Worm (Caenorhabditis elegans) whole organism, late embryonic: ENCODE measurements around the gene oatr-1.
A peak's percentile ranks its signal among the peaks of the same experiment; 100 is the strongest.

ENCODE experiments used
- C08G9.2 ChIP-seq: sonication (generic microtip); optimal IDR thresholded peaks from 2 replicates; lab custom pipeline; 2016; ENCODE audit warnings: mild to moderate bottlenecking, missing genetic modification characterization, moderate library complexity, missing compliant biosample characterization
- C38D4.7 ChIP-seq: fragments of 200-800 bp; sonication (Bioruptor generic); optimal IDR thresholded peaks from 2 replicates; lab custom pipeline; 2018; ENCODE audit warnings: mild to moderate bottlenecking, missing genetic modification characterization, moderate library complexity, missing compliant biosample characterization
- K09A11.1 ChIP-seq: sonication (generic microtip); optimal IDR thresholded peaks from 2 replicates; lab custom pipeline; 2017; ENCODE audit warnings: antibody characterized with exemption, mild to moderate bottlenecking, missing genetic modification characterization, missing compliant biosample characterization; ENCODE audit not compliant: insufficient read depth
- T23F11.4 ChIP-seq: fragments of 200-800 bp; sonication (Bioruptor generic); optimal IDR thresholded peaks from 2 replicates; lab custom pipeline; 2018; ENCODE audit warnings: mild to moderate bottlenecking, missing genetic modification characterization, missing compliant biosample characterization
- Y22D7AL.16 ChIP-seq: sonication (generic microtip); optimal IDR thresholded peaks from 2 replicates; lab custom pipeline; 2016; ENCODE audit warnings: missing genetic modification characterization, missing compliant biosample characterization
- ahr-1 ChIP-seq: sonication (generic microtip); optimal IDR thresholded peaks from 2 replicates; lab custom pipeline; 2016; ENCODE audit warnings: missing genetic modification characterization, missing compliant biosample characterization
- ceh-14 ChIP-seq: sonication (generic microtip); optimal IDR thresholded peaks from 2 replicates; lab custom pipeline; 2016; ENCODE audit warnings: missing genotype, missing genetic modification characterization, missing compliant biosample characterization
- ceh-31 ChIP-seq: sonication (generic microtip); optimal IDR thresholded peaks from 2 replicates; lab custom pipeline; 2016; ENCODE audit warnings: missing genetic modification characterization, missing compliant biosample characterization
- ceh-48 ChIP-seq: sonication (generic microtip); optimal IDR thresholded peaks from 2 replicates; lab custom pipeline; 2016; ENCODE audit warnings: missing genetic modification characterization, inconsistent platforms, missing compliant biosample characterization
- che-1 ChIP-seq: sonication (generic microtip); optimal IDR thresholded peaks from 2 replicates; lab custom pipeline; 2016; ENCODE audit warnings: mild to moderate bottlenecking, missing genetic modification characterization, missing compliant biosample characterization
- dve-1 ChIP-seq: sonication (generic microtip); optimal IDR thresholded peaks from 2 replicates; lab custom pipeline; 2017; ENCODE audit warnings: antibody characterized with exemption, mild to moderate bottlenecking, missing genetic modification characterization, missing compliant biosample characterization
- elt-2 ChIP-seq: sonication (generic microtip); optimal IDR thresholded peaks from 2 replicates; lab custom pipeline; 2016; ENCODE audit warnings: missing genetic modification reagents, missing genetic modification characterization, missing compliant biosample characterization
- ets-4 ChIP-seq: sonication (generic microtip); optimal IDR thresholded peaks from 2 replicates; lab custom pipeline; 2016; ENCODE audit warnings: missing genetic modification characterization, missing compliant biosample characterization
- eyg-1 ChIP-seq: sonication (generic microtip); optimal IDR thresholded peaks from 2 replicates; lab custom pipeline; 2016; ENCODE audit warnings: missing genotype, missing genetic modification characterization, missing compliant biosample characterization
- fax-1 ChIP-seq: sonication (generic microtip); optimal IDR thresholded peaks from 2 replicates; lab custom pipeline; 2016; ENCODE audit warnings: missing genotype, missing genetic modification characterization, missing compliant biosample characterization
- fkh-10 ChIP-seq: fragments of 150-350 bp; optimal IDR thresholded peaks from 2 replicates; lab custom pipeline; 2014; ENCODE audit warnings: missing biosample characterization, missing genetic modification reagents, missing genetic modification characterization
- fkh-6 ChIP-seq: sonication (generic microtip); optimal IDR thresholded peaks from 2 replicates; lab custom pipeline; 2016; ENCODE audit warnings: missing genetic modification characterization, missing compliant biosample characterization
- gmeb-2 ChIP-seq: sonication (generic microtip); optimal IDR thresholded peaks from 2 replicates; lab custom pipeline; 2016; ENCODE audit warnings: missing genetic modification characterization, inconsistent platforms, missing compliant biosample characterization
- hlh-13 ChIP-seq: fragments of 200-800 bp; sonication (Bioruptor generic); optimal IDR thresholded peaks from 2 replicates; lab custom pipeline; 2018; ENCODE audit warnings: mild to moderate bottlenecking, missing genetic modification characterization, missing compliant biosample characterization
- hlh-6 ChIP-seq: sonication (generic microtip); optimal IDR thresholded peaks from 2 replicates; lab custom pipeline; 2016; ENCODE audit warnings: missing genotype, missing genetic modification characterization, missing compliant biosample characterization
- mec-3 ChIP-seq: sonication (generic microtip); optimal IDR thresholded peaks from 2 replicates; lab custom pipeline; 2016; ENCODE audit warnings: borderline replicate concordance, missing genetic modification characterization, missing compliant biosample characterization
- nfya-1 ChIP-seq: sonication (generic microtip); optimal IDR thresholded peaks from 2 replicates; lab custom pipeline; 2017; ENCODE audit warnings: missing genetic modification characterization, mild to moderate bottlenecking, missing compliant biosample characterization, antibody characterized with exemption, moderate library complexity
- nhr-11 ChIP-seq: fragments of 150-350 bp; optimal IDR thresholded peaks from 2 replicates; lab custom pipeline; 2014; ENCODE audit warnings: missing biosample characterization, missing genetic modification characterization
- nhr-232 ChIP-seq: sonication (generic microtip); optimal IDR thresholded peaks from 2 replicates; lab custom pipeline; 2016; ENCODE audit warnings: missing genetic modification characterization, missing compliant biosample characterization
- npax-4 ChIP-seq: sonication (generic microtip); optimal IDR thresholded peaks from 2 replicates; lab custom pipeline; 2016; ENCODE audit warnings: missing genetic modification characterization, missing compliant biosample characterization
- pag-3 ChIP-seq: sonication (generic microtip); optimal IDR thresholded peaks from 2 replicates; lab custom pipeline; 2016; ENCODE audit warnings: missing compliant biosample characterization, missing genetic modification characterization, borderline replicate concordance
- pat-9 ChIP-seq: fragments of 200-800 bp; sonication (Bioruptor generic); optimal IDR thresholded peaks from 2 replicates; lab custom pipeline; 2018; ENCODE audit warnings: mild to moderate bottlenecking, missing genetic modification characterization, moderate library complexity, missing compliant biosample characterization
- pax-1 ChIP-seq: fragments of 150-350 bp; optimal IDR thresholded peaks from 2 replicates; lab custom pipeline; 2014; ENCODE audit warnings: missing biosample characterization, missing genetic modification characterization
- pha-4 ChIP-seq: fragments of 150-350 bp; optimal IDR thresholded peaks from 2 replicates; lab custom pipeline; 2018; ENCODE audit warnings: missing biosample characterization, missing genetic modification reagents, missing genetic modification characterization
- pqm-1 ChIP-seq: sonication (generic microtip); optimal IDR thresholded peaks from 2 replicates; lab custom pipeline; 2016; ENCODE audit warnings: missing genetic modification characterization, missing compliant biosample characterization
- ref-2 ChIP-seq: sonication (generic microtip); optimal IDR thresholded peaks from 2 replicates; lab custom pipeline; 2016; ENCODE audit warnings: missing genetic modification characterization, missing compliant biosample characterization
- sox-2 ChIP-seq: fragments of 200-800 bp; sonication (Bioruptor generic); IDR thresholded peaks from 2 replicates; pipeline ENCODE4 v1.3.6; 2022; ENCODE audit warnings: missing genetic modification reagents, missing genetic modification characterization, missing compliant biosample characterization
- sox-4 ChIP-seq: sonication (generic microtip); optimal IDR thresholded peaks from 2 replicates; lab custom pipeline; 2017; ENCODE audit warnings: mild to moderate bottlenecking, missing genetic modification characterization, inconsistent platforms, missing compliant biosample characterization
- syd-9 ChIP-seq: sonication (generic microtip); optimal IDR thresholded peaks from 2 replicates; lab custom pipeline; 2016; ENCODE audit warnings: mild to moderate bottlenecking, missing genetic modification characterization, moderate library complexity, missing compliant biosample characterization
- tbx-2 ChIP-seq: sonication (generic microtip); optimal IDR thresholded peaks from 2 replicates; lab custom pipeline; 2016; ENCODE audit warnings: missing genetic modification characterization, missing compliant biosample characterization
- ttx-3 ChIP-seq: sonication (generic microtip); optimal IDR thresholded peaks from 2 replicates; lab custom pipeline; 2016; ENCODE audit warnings: missing genetic modification reagents, missing genetic modification characterization, missing compliant biosample characterization
- unc-3 ChIP-seq, 2 experiments: fragments of 200-800 bp in 1 of 2; sonication (Bioruptor generic) in 1 of 2; sonication (generic microtip) in 1 of 2; conservative IDR thresholded peaks in 1 of 2; optimal IDR thresholded peaks in 1 of 2; 2 replicates each; pipeline versions ENCODE4 v1.3.6 to Lab custom; 2016 to 2022; ENCODE audit warnings: missing compliant biosample characterization in 2 of 2, missing genetic modification characterization in 2 of 2, missing genetic modification reagents in 1 of 2
- unc-42 ChIP-seq: sonication (generic microtip); optimal IDR thresholded peaks from 2 replicates; lab custom pipeline; 2016; ENCODE audit warnings: missing genotype, missing genetic modification characterization, missing compliant biosample characterization
- unc-55 ChIP-seq: sonication (generic microtip); optimal IDR thresholded peaks from 2 replicates; lab custom pipeline; 2017; ENCODE audit warnings: missing biosample characterization, missing genetic modification reagents, missing genetic modification characterization
- unc-86 ChIP-seq: sonication (generic microtip); optimal IDR thresholded peaks from 2 replicates; lab custom pipeline; 2016; ENCODE audit warnings: missing genetic modification characterization, missing compliant biosample characterization
- zip-5 ChIP-seq: sonication (generic microtip); optimal IDR thresholded peaks from 2 replicates; lab custom pipeline; 2016; ENCODE audit warnings: missing genetic modification characterization, missing compliant biosample characterization
- ztf-16 ChIP-seq: sonication (generic microtip); optimal IDR thresholded peaks from 2 replicates; lab custom pipeline; 2017; ENCODE audit warnings: missing genetic modification characterization, missing compliant biosample characterization

oatr-1 gene

ce11 chrIII:6395706-6396232 is at the start of gene oatr-1:
TSS of gene oatr-1 (minus strand) at chrIII:6396182.
- TF ChIP-seq eyg-1 (tag; lab: Kevin White, UChicago), result no peak
- TF ChIP-seq ttx-3 (tag; lab: Kevin White, UChicago), result no peak

DNA sequence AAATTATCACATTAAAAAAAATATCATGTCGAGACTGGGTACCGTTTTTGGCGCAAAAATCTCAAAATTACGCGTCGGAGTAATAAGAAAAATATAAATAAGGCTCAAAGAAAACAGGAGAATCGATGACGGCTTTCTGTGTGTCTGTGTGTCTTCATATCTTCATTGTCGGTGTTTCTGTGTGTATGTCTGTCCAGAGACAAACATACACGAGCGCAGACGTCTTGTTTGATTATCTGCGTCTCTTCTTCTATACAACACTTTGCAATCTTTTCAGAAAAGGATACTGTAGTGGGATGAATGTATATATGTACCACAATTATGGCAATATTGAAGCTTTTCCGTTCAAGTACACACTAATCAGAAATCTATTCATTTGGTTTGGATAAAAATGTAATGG is 48.4 kb upstream of the oatr-1 start, which contains the start of gene C05D11.13:
Gene C05D11.13 (minus strand): TSS at position 252 of the 400 bp plus-strand sequence.
- TF ChIP-seq unc-86 (peak; percentile 4), ceh-48 (tag; lab: Kevin White, UChicago) (no peak), unc-55 (GFP tag; lab: Kevin White, UChicago) (peak; percentile 41), nhr-11 (tag; lab: Kevin White, UChicago) (no peak), pag-3 (no peak), ceh-31 (no peak), pat-9 (tag; lab: Kevin White, UChicago) (no peak), nfya-1 (tag; lab: Kevin White, UChicago) (peak; percentile 6), zip-5 (no peak), Y22D7AL.16 (tag; lab: Kevin White, UChicago) (no peak), tbx-2 (tag; lab: Kevin White, UChicago) (peak; percentile 16), npax-4 (tag; lab: Kevin White, UChicago) (no peak), ref-2 (tag; lab: Kevin White, UChicago) (peak; percentile 28), elt-2 (peak; percentile 30), sox-2 (GFP tag; lab: Robert Waterston, UW) (no peak), gmeb-2 (tag; lab: Kevin White, UChicago) (no peak), pax-1 (tag; lab: Kevin White, UChicago) (no peak)
- TF ChIP-seq, all 69 proteins: peak for 6

DNA sequence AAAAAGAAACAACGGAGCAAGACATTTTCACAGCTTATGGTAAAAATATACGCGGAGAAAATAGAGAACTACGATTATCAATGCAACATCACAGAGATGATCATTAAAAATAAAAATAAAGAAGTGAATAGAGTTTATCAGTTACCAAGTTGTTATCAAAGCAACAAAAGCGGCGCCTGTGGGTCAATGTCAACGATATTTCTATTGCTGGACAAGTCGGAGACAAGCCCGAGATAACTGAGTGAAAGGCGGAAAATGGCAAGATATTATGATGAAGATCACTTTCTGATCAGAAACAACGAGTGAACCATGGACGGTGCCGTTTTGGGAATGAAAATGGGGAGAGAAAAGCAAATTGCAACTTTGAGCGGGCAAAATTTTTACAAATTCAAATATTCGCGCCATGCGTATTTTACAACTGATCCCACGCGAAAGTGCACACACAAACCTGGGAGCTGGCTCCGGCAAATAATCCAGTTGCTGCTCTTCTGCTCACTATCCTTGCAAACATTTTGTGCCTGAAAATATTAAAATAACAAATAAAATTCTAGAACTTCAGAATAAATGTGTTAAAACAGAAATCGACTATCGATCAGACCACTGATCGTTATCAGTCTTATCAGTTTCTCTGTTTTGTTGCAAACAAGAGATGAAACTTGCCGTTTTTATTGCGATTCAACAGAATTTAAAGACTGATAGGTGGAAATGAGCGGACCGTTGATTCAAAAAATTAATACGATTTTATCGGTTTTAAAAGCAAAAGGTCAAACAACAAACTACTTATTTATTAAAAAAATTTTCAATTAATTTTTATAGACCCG is 46.5 kb upstream of the oatr-1 start, which contains the start of gene mel-32:
Gene mel-32 (minus strand): TSS at position 696 of the 821 bp plus-strand sequence.
- TF ChIP-seq elt-2 (peak; percentile 61), ceh-31 (no peak)

ce11 chrIII:6439854-6440253 is 43.9 kb upstream of the oatr-1 start:
- TF ChIP-seq dve-1 (tag; lab: Kevin White, UChicago) (no peak), K09A11.1 (no peak), C38D4.7 (no peak), ztf-16 (no peak), fkh-6 (no peak), T23F11.4 (no peak), unc-86 (no peak), zip-5 (no peak), hlh-6 (no peak), ref-2 (tag; lab: Kevin White, UChicago) (no peak), pax-1 (tag; lab: Kevin White, UChicago) (no peak), ttx-3 (tag; lab: Kevin White, UChicago) (no peak), syd-9 (tag; lab: Kevin White, UChicago) (no peak), mec-3 (no peak), nhr-11 (tag; lab: Kevin White, UChicago) (no peak), sox-2 (GFP tag; lab: Robert Waterston, UW) (no peak), sox-4 (no peak), gmeb-2 (tag; lab: Kevin White, UChicago) (no peak), ets-4 (no peak)

DNA sequence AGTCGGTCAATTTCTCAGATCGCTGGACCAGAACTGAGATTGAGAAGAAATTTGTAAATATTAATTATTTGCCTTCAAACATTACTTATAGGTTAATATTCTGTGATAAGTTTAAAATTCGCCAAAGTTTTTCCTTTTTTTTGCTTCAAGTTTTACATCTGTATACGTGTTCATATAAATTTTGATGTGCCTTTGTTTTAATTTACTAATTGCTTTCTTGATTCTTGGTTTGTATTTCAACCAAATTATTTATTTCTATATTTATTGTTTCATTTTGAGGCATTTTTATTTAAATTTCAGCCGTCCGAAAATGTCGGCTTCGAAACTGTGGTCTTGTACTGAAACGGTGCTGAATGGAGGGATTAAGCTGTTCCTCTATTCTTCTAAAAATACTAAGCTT is 40.3 kb upstream of the oatr-1 start, which contains the start of gene C05D11.1:
Gene C05D11.1 (plus strand): TSS at position 301 of the 400 bp plus-strand sequence.
- TF ChIP-seq fax-1 (tag; lab: Kevin White, UChicago), result no peak
- TF ChIP-seq ahr-1 (tag; lab: Kevin White, UChicago), result no peak
- no peak for TF ChIP-seq fkh-10
- TF ChIP-seq T23F11.4, result no peak
- no peak for TF ChIP-seq hlh-13
- TF ChIP-seq gmeb-2 (tag; lab: Kevin White, UChicago), result no peak
- no peak for TF ChIP-seq pha-4 (tag; lab: Kevin White, UChicago)
- no peak for TF ChIP-seq ref-2 (tag; lab: Kevin White, UChicago)
- no peak for TF ChIP-seq ceh-14 (tag; lab: Kevin White, UChicago)
- no peak for TF ChIP-seq unc-42
- TF ChIP-seq unc-3 (GFP tag; conservative IDR thresholded peaks at IDR 0.05; lab: Robert Waterston, UW), result no peak
- no peak for TF ChIP-seq unc-3 (tag; optimal IDR thresholded peaks at IDR 0.05; lab: Kevin White, UChicago)
- no peak for TF ChIP-seq C38D4.7
- TF ChIP-seq pqm-1 (tag; lab: Kevin White, UChicago), result no peak
- TF ChIP-seq C08G9.2, result no peak
- TF ChIP-seq sox-4, result no peak
- no peak for TF ChIP-seq che-1 (tag; lab: Kevin White, UChicago)
- TF ChIP-seq nhr-232, result no peak
- TF ChIP-seq ceh-31, result no peak
